Fruit fly (Drosophila melanogaster): ENCODE data around the gene mtTFB1.
A peak's percentile ranks its signal among the peaks of the same experiment; 100 is the strongest.

Gene mtTFB1

DNA sequence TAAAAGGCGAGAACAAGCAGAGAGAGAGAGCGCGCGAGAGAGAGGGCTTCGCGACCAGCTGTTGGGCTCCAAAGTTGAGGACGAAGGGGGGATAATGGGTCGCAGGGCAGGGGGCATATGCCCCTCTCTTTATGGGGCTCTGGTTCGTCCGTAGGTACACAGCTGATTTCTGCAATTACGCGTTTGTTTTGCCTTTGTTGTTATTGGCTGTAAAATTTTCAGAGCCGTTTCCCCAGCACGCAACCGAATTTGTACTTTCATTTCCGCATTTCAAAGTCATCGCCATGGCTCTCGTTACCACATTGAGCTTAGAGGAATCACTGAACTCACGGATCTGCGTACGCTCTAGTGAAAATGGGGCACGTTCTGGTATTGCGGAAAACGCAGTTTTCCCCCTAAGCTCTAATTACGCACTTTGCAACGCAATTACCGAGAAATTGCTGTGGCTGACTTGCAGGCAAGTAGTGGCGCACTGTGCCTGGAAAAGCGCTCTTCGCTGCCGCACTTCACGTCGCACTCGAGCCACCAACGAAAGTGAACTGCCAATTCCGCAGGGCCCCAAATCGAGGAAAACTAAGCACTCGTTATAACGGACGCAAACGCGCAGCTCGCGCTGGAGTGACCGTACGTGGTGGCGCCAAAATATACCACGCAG, 674 bp upstream of the mtTFB1 start, which contains the start of gene CG11658:
CG11658 (minus strand) TSS at position 576 of the 655 bp plus-strand sequence.
- TF ChIP-seq cyc (GFP tag; optimal IDR thresholded peaks at IDR 0.05) (no peak), Sox102F (GFP tag; optimal IDR thresholded peaks at IDR 0.05) (no peak), Gug (GFP tag; IDR thresholded peaks at IDR 0.05) (no peak), CG15336 (GFP tag; IDR thresholded peaks at IDR 0.05) (peak; percentile 60), net (GFP tag; optimal IDR thresholded peaks at IDR 0.05) (no peak), fd85E (GFP tag; optimal IDR thresholded peaks at IDR 0.05) (peak; percentile 6), CG11902 (GFP tag; optimal IDR thresholded peaks at IDR 0.05) (no peak), vri (GFP tag; optimal IDR thresholded peaks at IDR 0.05) (peak; percentile 37), esn (GFP tag; optimal IDR thresholded peaks at IDR 0.05) (no peak), CG34406 (GFP tag; optimal IDR thresholded peaks at IDR 0.05) (no peak), CG31627 (GFP tag; optimal IDR thresholded peaks at IDR 0.05) (no peak), Eip75B (GFP tag; optimal IDR thresholded peaks at IDR 0.05) (no peak), CG4318 (GFP tag; optimal IDR thresholded peaks at IDR 0.05) (no peak), Lpt (GFP tag; optimal IDR thresholded peaks at IDR 0.05) (peak; percentile 42), CG6276 (GFP tag; optimal IDR thresholded peaks at IDR 0.05) (peak; percentile 12), CG8119 (GFP tag; IDR thresholded peaks at IDR 0.05) (peak; percentile 48; the same call in 2 of the 3 replicates), CG16779 (tag; optimal IDR thresholded peaks at IDR 0.05) (peak; percentile 57), CG8632 (GFP tag; optimal IDR thresholded peaks at IDR 0.05) (no peak), CG6808 (GFP tag; optimal IDR thresholded peaks at IDR 0.05) (peak; percentile 29), fkh (GFP tag; optimal IDR thresholded peaks at IDR 0.05) (peak; percentile 39), eg (GFP tag; IDR thresholded peaks at IDR 0.05) (peak; percentile 68; the same call in 2 of the 3 replicates), OdsH (GFP tag; optimal IDR thresholded peaks at IDR 0.05) (no peak), CG11294 (GFP tag; IDR thresholded peaks at IDR 0.05) (no peak), Ets21C (GFP tag; optimal IDR thresholded peaks at IDR 0.05) (no peak), CG6792 (GFP tag; optimal IDR thresholded peaks at IDR 0.05) (no peak), Eip78C (GFP tag) (peak; percentile 40), CG6854 (GFP tag; optimal IDR thresholded peaks at IDR 0.05) (peak; percentile 26), Sox15 (GFP tag; optimal IDR thresholded peaks at IDR 0.05) (no peak), topi (GFP tag; optimal IDR thresholded peaks at IDR 0.05) (no peak), Hr39 (GFP tag; optimal IDR thresholded peaks at IDR 0.05) (no peak), CG32006 (GFP tag; optimal IDR thresholded peaks at IDR 0.05) (no peak), salr (GFP tag; optimal IDR thresholded peaks at IDR 0.05) (peak in 1 of 2 experiments; percentile 4), dac (GFP tag; optimal IDR thresholded peaks at IDR 0.05) (no peak), CG10669 (GFP tag; optimal IDR thresholded peaks at IDR 0.05) (no peak), CG6163 (GFP tag; IDR thresholded peaks at IDR 0.05) (peak; percentile 77), dsx (GFP tag; optimal IDR thresholded peaks at IDR 0.05; ENCODE audit: poor library complexity, severe bottlenecking) (peak; percentile 11), pdm3 (GFP tag; optimal IDR thresholded peaks at IDR 0.05) (no peak), ss (GFP tag; optimal IDR thresholded peaks at IDR 0.05) (peak; percentile 64 to 85), spab (GFP tag; optimal IDR thresholded peaks at IDR 0.05) (no peak), achi (GFP tag; optimal IDR thresholded peaks at IDR 0.05) (no peak), Hr38 (GFP tag; optimal IDR thresholded peaks at IDR 0.05) (no peak), Smox (GFP tag; optimal IDR thresholded peaks at IDR 0.05) (no peak), Sox14 (GFP tag; optimal IDR thresholded peaks at IDR 0.05) (no peak), Hr4 (GFP tag; optimal IDR thresholded peaks at IDR 0.05) (no peak), CG3032 (tag; optimal IDR thresholded peaks at IDR 0.05) (no peak), fd59A (GFP tag; optimal IDR thresholded peaks at IDR 0.05) (no peak), CG8319 (GFP tag; optimal IDR thresholded peaks at IDR 0.05) (no peak), CG1621 (tag; optimal IDR thresholded peaks at IDR 0.05) (no peak), CG11762 (GFP tag; optimal IDR thresholded peaks at IDR 0.05; ENCODE audit: insufficient read depth) (no peak), Ets96B (tag; optimal IDR thresholded peaks at IDR 0.05) (peak; percentile 39), CG3919 (GFP tag; optimal IDR thresholded peaks at IDR 0.05) (no peak)
